Worm (Caenorhabditis elegans): ENCODE data around the gene copz-1.

copz-1 gene

DNA sequence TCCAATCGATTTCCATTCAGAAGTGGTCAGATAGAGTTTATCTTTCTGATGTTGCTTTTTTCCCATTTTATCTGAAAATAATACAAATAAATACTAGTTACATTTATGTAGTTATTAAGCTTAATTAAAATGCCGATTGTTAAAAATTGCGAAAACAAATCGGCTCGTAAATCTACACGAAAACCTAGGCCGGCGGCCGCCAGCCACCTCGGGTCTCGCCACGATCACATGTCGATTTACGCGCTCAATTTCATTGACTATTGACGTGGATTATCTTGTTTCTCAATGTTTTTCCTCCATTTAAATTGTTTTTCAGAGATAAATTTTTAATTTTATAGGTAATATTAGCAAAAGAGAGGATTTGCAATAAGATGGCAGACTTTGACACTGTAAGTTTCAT lies at the start of gene copz-1, which contains the start of gene cyn-4:
copz-1 (plus strand) TSS at position 339 of the 400 bp plus-strand sequence.
cyn-4 (minus strand) TSS at position 71 of the 400 bp plus-strand sequence.
- TF ChIP-seq sptf-2 (GFP tag; optimal IDR thresholded peaks at IDR 0.05), result no peak
- peak; percentile 67 for TF ChIP-seq mcd-1 (GFP tag; IDR thresholded peaks at IDR 0.05)
- peak; percentile 39; the same call in 1 of the 2 replicates for TF ChIP-seq madf-8 (GFP tag; conservative IDR thresholded peaks at IDR 0.05)
- TF ChIP-seq efl-1 (GFP tag; optimal IDR thresholded peaks at IDR 0.05), result peak; percentile 40
- peak; percentile 93 for TF ChIP-seq F33H1.4 (GFP tag; IDR thresholded peaks at IDR 0.05)
- TF ChIP-seq ceh-58 (GFP tag; IDR thresholded peaks at IDR 0.05), result no peak
- TF ChIP-seq unc-130 (GFP tag; optimal IDR thresholded peaks at IDR 0.05), result peak; percentile 83
- TF ChIP-seq cebp-2 (GFP tag; IDR thresholded peaks at IDR 0.05), result no peak
- no peak for TF ChIP-seq lsy-27 (tag; optimal IDR thresholded peaks at IDR 0.05; ENCODE audit: borderline replicate concordance, insufficient read depth)
- peak; percentile 61 for TF ChIP-seq snpc-3.4 (tag; optimal IDR thresholded peaks at IDR 0.05)
- TF ChIP-seq bed-2 (GFP tag; IDR thresholded peaks at IDR 0.05), result 0 out of 2 replicates have a peak, but pooled peaks have one; percentile 56
- peak; percentile 5 for TF ChIP-seq pha-4 (tag; optimal IDR thresholded peaks at IDR 0.05)
- TF ChIP-seq ztf-3 (GFP tag; optimal IDR thresholded peaks at IDR 0.05), result no peak
- TF ChIP-seq Y53G8AR.9 (GFP tag; conservative IDR thresholded peaks at IDR 0.05), result no peak
- peak; percentile 22; the same call in 1 of the 2 replicates for TF ChIP-seq cebp-1 (GFP tag; IDR thresholded peaks at IDR 0.05)
- peak; percentile 73 for TF ChIP-seq cebp-1 (tag; optimal IDR thresholded peaks at IDR 0.05)
- peak; percentile 43 for TF ChIP-seq snpc-1.3 (tag; optimal IDR thresholded peaks at IDR 0.05; ENCODE audit: insufficient read depth)
- TF ChIP-seq zfh-2 (GFP tag; conservative IDR thresholded peaks at IDR 0.05), result no peak
- no peak for TF ChIP-seq fkh-3 (tag; optimal IDR thresholded peaks at IDR 0.05)
- peak; percentile 59 for TF ChIP-seq lin-54 (GFP tag; optimal IDR thresholded peaks at IDR 0.05)
- peak; percentile 13 for TF ChIP-seq snpc-4 (GFP tag; optimal IDR thresholded peaks at IDR 0.05)
- peak in 3 of 4 experiments; percentile 24 to 51 (median 47) for TF ChIP-seq snpc-4 (tag; optimal IDR thresholded peaks at IDR 0.05)
- TF ChIP-seq K11D2.4 (GFP tag; IDR thresholded peaks at IDR 0.05), result no peak
- TF ChIP-seq ceh-27 (GFP tag; optimal IDR thresholded peaks at IDR 0.05), result peak; percentile 86
- peak; percentile 58 for TF ChIP-seq madf-10 (tag; optimal IDR thresholded peaks at IDR 0.05)
- TF ChIP-seq atf-7 (tag; optimal IDR thresholded peaks at IDR 0.05), result no peak
- 0 out of 2 replicates have a peak, but pooled peaks have one; percentile 64 for TF ChIP-seq let-526 (GFP tag; IDR thresholded peaks at IDR 0.05)
- 0 out of 2 replicates have a peak, but pooled peaks have one; percentile 42 for TF ChIP-seq Y67H2A.10 (GFP tag; conservative IDR thresholded peaks at IDR 0.05)
- TF ChIP-seq rec-8 (tag; optimal IDR thresholded peaks at IDR 0.05), result no peak
- peak; percentile 84 for TF ChIP-seq B0019.2 (GFP tag; conservative IDR thresholded peaks at IDR 0.05)
- TF ChIP-seq sdz-38 (tag; optimal IDR thresholded peaks at IDR 0.05), result no peak
- TF ChIP-seq lsl-1 (GFP tag; optimal IDR thresholded peaks at IDR 0.05), result peak; percentile 70
- TF ChIP-seq dox-1 (GFP tag; IDR thresholded peaks at IDR 0.05), result peak; percentile 84
- no peak for TF ChIP-seq F55B11.4 (tag; optimal IDR thresholded peaks at IDR 0.05; ENCODE audit: borderline replicate concordance, insufficient read depth)
- no peak for TF ChIP-seq tbx-9 (tag; optimal IDR thresholded peaks at IDR 0.05; ENCODE audit: borderline replicate concordance)
- TF ChIP-seq lin-35 (GFP tag; optimal IDR thresholded peaks at IDR 0.05), result peak in 1 of 3 experiments; percentile 60
- no peak for TF ChIP-seq gei-17 (GFP tag; optimal IDR thresholded peaks at IDR 0.05)
- no peak for TF ChIP-seq C17E4.6 (GFP tag; IDR thresholded peaks at IDR 0.05)
- no peak for TF ChIP-seq hmg-1.2 (GFP tag; IDR thresholded peaks at IDR 0.05)
- no peak for TF ChIP-seq somi-1 (GFP tag; optimal IDR thresholded peaks at IDR 0.05)
- TF ChIP-seq F23B12.7 (tag; optimal IDR thresholded peaks at IDR 0.05; ENCODE audit: insufficient read depth), result peak; percentile 6
- no peak for TF ChIP-seq nfya-1 (tag; optimal IDR thresholded peaks at IDR 0.05; ENCODE audit: borderline replicate concordance, insufficient read depth)
- peak; percentile 47 for TF ChIP-seq K12H6.12 (tag; optimal IDR thresholded peaks at IDR 0.05)
- peak; percentile 52; the same call in 1 of the 2 replicates for TF ChIP-seq egl-44 (GFP tag; IDR thresholded peaks at IDR 0.05)
- TF ChIP-seq lin-26 (GFP tag; IDR thresholded peaks at IDR 0.05), result no peak
- no peak for TF ChIP-seq F57A8.1 (GFP tag; optimal IDR thresholded peaks at IDR 0.05)
- TF ChIP-seq madf-6 (GFP tag; IDR thresholded peaks at IDR 0.05), result peak; percentile 75; the same call in 1 of the 2 replicates
